Fruit fly (Drosophila melanogaster) whole organism, prepupa: ENCODE data around the gene Alp10.

ENCODE experiments used
- CG11762 ChIP-seq: fragments of 200-800 bp; sonication (Bioruptor generic); optimal IDR thresholded peaks from 3 replicates; lab custom pipeline; 2016; ENCODE audit warnings: missing biosample characterization, missing genetic modification characterization; ENCODE audit not compliant: insufficient read depth
- CG16779 ChIP-seq: fragments of 200-800 bp; sonication (Bioruptor generic); optimal IDR thresholded peaks from 3 replicates; lab custom pipeline; 2017; ENCODE audit warnings: missing biosample characterization, mild to moderate bottlenecking, missing genetic modification characterization
- CG4318 ChIP-seq: fragments of 200-800 bp; sonication (Bioruptor generic); optimal IDR thresholded peaks from 3 replicates; lab custom pipeline; 2017; ENCODE audit warnings: missing biosample characterization, mild to moderate bottlenecking, missing genetic modification characterization
- CG6792 ChIP-seq: fragments of 200-800 bp; sonication (Bioruptor generic); optimal IDR thresholded peaks from 3 replicates; lab custom pipeline; 2016; ENCODE audit warnings: missing biosample characterization, missing genetic modification characterization
- CG6854 ChIP-seq: fragments of 200-800 bp; sonication (Bioruptor generic); optimal IDR thresholded peaks from 2 replicates; lab custom pipeline; 2017; ENCODE audit warnings: missing biosample characterization, mild to moderate bottlenecking, missing genetic modification characterization
- Hr4 ChIP-seq: fragments of 200-800 bp; sonication (Bioruptor generic); optimal IDR thresholded peaks from 3 replicates; lab custom pipeline; 2016; ENCODE audit warnings: missing biosample characterization, missing genetic modification characterization
- Sox102F ChIP-seq: fragments of 200-800 bp; sonication (Bioruptor generic); optimal IDR thresholded peaks from 2 replicates; lab custom pipeline; 2016; ENCODE audit warnings: missing biosample characterization, mild to moderate bottlenecking, missing genetic modification characterization
- acj6 ChIP-seq: fragments of 200-800 bp; sonication (Bioruptor generic); optimal IDR thresholded peaks from 3 replicates; lab custom pipeline; 2016; ENCODE audit warnings: missing biosample characterization, missing genetic modification characterization
- fd59A ChIP-seq: fragments of 200-800 bp; sonication (Bioruptor generic); optimal IDR thresholded peaks from 2 replicates; lab custom pipeline; 2017; ENCODE audit warnings: missing biosample characterization, mild to moderate bottlenecking, missing genetic modification characterization, missing genetic modification reagents
- fd85E ChIP-seq: fragments of 200-800 bp; sonication (Bioruptor generic); optimal IDR thresholded peaks from 3 replicates; lab custom pipeline; 2016; ENCODE audit warnings: missing biosample characterization, missing genetic modification characterization

dm6 chr3L:5641120-5641519 is 46.0 kb upstream of the Alp10 start:
- TF ChIP-seq acj6 (GFP tag; lab: Kevin White, UChicago) (no peak), CG11762 (no peak), CG16779 (tag; lab: Kevin White, UChicago) (no peak), fd85E (GFP tag; lab: Kevin White, UChicago) (no peak), Sox102F (GFP tag; lab: Kevin White, UChicago) (no peak), CG6792 (GFP tag; lab: Kevin White, UChicago) (no peak), Hr4 (GFP tag; lab: Kevin White, UChicago) (no peak), CG4318 (GFP tag; lab: Kevin White, UChicago) (no peak), CG6854 (GFP tag; lab: Kevin White, UChicago) (no peak), fd59A (GFP tag; lab: Kevin White, UChicago) (no peak)
